Fruit fly (Drosophila melanogaster) whole organism, embryonic: ENCODE data around the gene dah.

Source experiments
- BEAF-32 ChIP-seq: fragments of 200-800 bp; sonication (Bioruptor generic); optimal IDR thresholded peaks from 3 replicates; lab custom pipeline; 2017; ENCODE audit warnings: missing biosample characterization, missing genetic modification characterization, mild to moderate bottlenecking, moderate library complexity, missing genetic modification reagents
- CG10267 ChIP-seq: fragments of 200-800 bp; sonication (Bioruptor generic); optimal IDR thresholded peaks from 2 replicates; lab custom pipeline; 2018; ENCODE audit warnings: missing biosample characterization, mild to moderate bottlenecking, missing genetic modification characterization, moderate library complexity
- CG11085 ChIP-seq: fragments of 200-800 bp; sonication (Bioruptor generic); IDR thresholded peaks from 2 replicates; pipeline ENCODE4 v1.3.6; 2022; ENCODE audit warnings: missing biosample characterization, missing genetic modification characterization
- CG11456 ChIP-seq: fragments of 200-800 bp; sonication (Bioruptor generic); IDR thresholded peaks from 3 replicates; pipeline ENCODE4 v1.3.6; 2022; ENCODE audit warnings: missing biosample characterization, missing genetic modification characterization
- CG12659 ChIP-seq: fragments of 200-800 bp; sonication (Bioruptor generic); optimal IDR thresholded peaks from 3 replicates; lab custom pipeline; 2017; ENCODE audit warnings: mild to moderate bottlenecking, missing biosample characterization, missing genetic modification reagents, missing genetic modification characterization
- CG13287 ChIP-seq: fragments of 200-800 bp; sonication (Bioruptor generic); IDR thresholded peaks from 2 replicates; pipeline ENCODE4 v1.3.6; 2022; ENCODE audit warnings: missing biosample characterization, missing genetic modification characterization; ENCODE audit not compliant: partially characterized antibody
- CG13894 ChIP-seq: fragments of 200-800 bp; sonication (Bioruptor generic); optimal IDR thresholded peaks from 3 replicates; lab custom pipeline; 2018; ENCODE audit warnings: missing biosample characterization, mild to moderate bottlenecking, missing genetic modification characterization, moderate library complexity
- CG15073 ChIP-seq: fragments of 200-800 bp; sonication (Bioruptor generic); optimal IDR thresholded peaks from 2 replicates; lab custom pipeline; 2016; ENCODE audit warnings: missing biosample characterization, missing genetic modification characterization
- CG15479 ChIP-seq: fragments of 200-800 bp; sonication (Bioruptor generic); optimal IDR thresholded peaks from 3 replicates; lab custom pipeline; 2019; ENCODE audit warnings: missing biosample characterization, mild to moderate bottlenecking, missing genetic modification characterization, moderate library complexity
- CG15601 ChIP-seq: fragments of 200-800 bp; sonication (Bioruptor generic); optimal IDR thresholded peaks from 3 replicates; lab custom pipeline; 2019; ENCODE audit warnings: missing biosample characterization, mild to moderate bottlenecking, missing genetic modification characterization, moderate library complexity
- CG17912 ChIP-seq: fragments of 200-800 bp; sonication (Bioruptor generic); optimal IDR thresholded peaks from 2 replicates; lab custom pipeline; 2018; ENCODE audit warnings: missing biosample characterization, mild to moderate bottlenecking, missing genetic modification characterization
- CG2116 ChIP-seq: fragments of 200-800 bp; sonication (Bioruptor generic); optimal IDR thresholded peaks from 3 replicates; lab custom pipeline; 2018; ENCODE audit warnings: missing biosample characterization, mild to moderate bottlenecking, missing genetic modification characterization
- CG30431 ChIP-seq: fragments of 200-800 bp; sonication (Bioruptor generic); optimal IDR thresholded peaks from 2 replicates; lab custom pipeline; 2017; ENCODE audit warnings: missing biosample characterization, missing genetic modification characterization
- CG32767 ChIP-seq: fragments of 200-800 bp; sonication (Bioruptor generic); IDR thresholded peaks from 2 replicates; pipeline ENCODE4 v1.3.6; 2022; ENCODE audit warnings: missing biosample characterization, missing genetic modification characterization
- CG34224 ChIP-seq: fragments of 200-800 bp; sonication (Bioruptor generic); IDR thresholded peaks from 3 replicates; pipeline ENCODE4 v1.3.6; 2022; ENCODE audit warnings: missing biosample characterization, missing genetic modification characterization; ENCODE audit not compliant: partially characterized antibody
- CG4282 ChIP-seq: fragments of 200-800 bp; sonication (Bioruptor generic); optimal IDR thresholded peaks from 2 replicates; lab custom pipeline; 2016; ENCODE audit warnings: missing biosample characterization, missing genetic modification characterization
- CG4360 ChIP-seq: fragments of 200-800 bp; sonication (Bioruptor generic); IDR thresholded peaks from 2 replicates; pipeline ENCODE4 v1.3.6; 2022; ENCODE audit warnings: missing biosample characterization, missing genetic modification characterization
- CkIIα-i1 ChIP-seq: fragments of 200-800 bp; sonication (Bioruptor generic); IDR thresholded peaks from 2 replicates; pipeline ENCODE4 v1.3.6; 2022; ENCODE audit warnings: missing biosample characterization, missing genetic modification characterization
- D19A ChIP-seq: fragments of 200-800 bp; optimal IDR thresholded peaks from 3 replicates; lab custom pipeline; 2019; ENCODE audit warnings: missing biosample characterization, mild to moderate bottlenecking, missing genetic modification characterization, moderate library complexity
- H2.0 ChIP-seq: fragments of 200-800 bp; sonication (Bioruptor generic); IDR thresholded peaks from 2 replicates; pipeline ENCODE4 v1.3.6; 2022; ENCODE audit warnings: missing biosample characterization, missing genetic modification characterization
- Hmr ChIP-seq: fragments of 200-800 bp; sonication (Bioruptor generic); optimal IDR thresholded peaks from 3 replicates; lab custom pipeline; 2017; ENCODE audit warnings: mild to moderate bottlenecking, missing biosample characterization, missing genetic modification reagents, missing genetic modification characterization
- NC2α ChIP-seq: fragments of 200-800 bp; sonication (Bioruptor generic); optimal IDR thresholded peaks from 2 replicates; lab custom pipeline; 2016; ENCODE audit warnings: missing biosample characterization, missing genetic modification characterization
- Pdp1 ChIP-seq, 2 experiments: fragments of 200-800 bp; sonication (Bioruptor generic); optimal IDR thresholded peaks; 3 replicates each; lab custom pipeline; 2016; ENCODE audit warnings: missing biosample characterization in 2 of 2, missing genetic modification characterization in 2 of 2, mild to moderate bottlenecking in 1 of 2, moderate library complexity in 1 of 2
- Rfx ChIP-seq: fragments of 200-800 bp; sonication (Bioruptor generic); IDR thresholded peaks from 2 replicates; pipeline ENCODE4 v1.3.6; 2022; ENCODE audit warnings: missing biosample characterization, missing genetic modification characterization
- Sox102F ChIP-seq: fragments of 200-800 bp; sonication (Bioruptor generic); optimal IDR thresholded peaks from 2 replicates; lab custom pipeline; 2018; ENCODE audit warnings: missing biosample characterization, mild to moderate bottlenecking, missing genetic modification characterization, moderate library complexity
- Spps ChIP-seq: fragments of 200-800 bp; sonication (Bioruptor generic); optimal IDR thresholded peaks from 2 replicates; lab custom pipeline; 2018; ENCODE audit warnings: missing biosample characterization, mild to moderate bottlenecking, missing genetic modification characterization
- Stat92E ChIP-seq, 3 experiments: fragments of >200 bp in 2 of 3; fragments of 200-800 bp in 1 of 3; sonication (Bioruptor generic) in 1 of 3; optimal IDR thresholded peaks; 2 replicates each; lab custom pipeline; 2017 to 2019; ENCODE audit warnings: missing biosample characterization in 3 of 3, missing genetic modification characterization in 3 of 3, mild to moderate bottlenecking in 1 of 3, moderate library complexity in 1 of 3
- amos ChIP-seq: fragments of 200-800 bp; sonication (Bioruptor generic); IDR thresholded peaks from 2 replicates; pipeline ENCODE4 v1.3.6; 2022; ENCODE audit warnings: missing biosample characterization, missing genetic modification characterization; ENCODE audit not compliant: partially characterized antibody
- ap ChIP-seq: fragments of 200-800 bp; sonication (Bioruptor generic); IDR thresholded peaks from 2 replicates; pipeline ENCODE4 v1.3.6; 2022; ENCODE audit warnings: missing biosample characterization, missing genetic modification characterization
- bsh ChIP-seq, 2 experiments: fragments of 200-800 bp; sonication (Bioruptor generic); optimal IDR thresholded peaks; 2 replicates each; lab custom pipeline; 2017 to 2018; ENCODE audit warnings: mild to moderate bottlenecking in 2 of 2, missing biosample characterization in 2 of 2, missing genetic modification characterization in 2 of 2, moderate library complexity in 1 of 2
- chn ChIP-seq: fragments of 200-800 bp; sonication (Bioruptor generic); optimal IDR thresholded peaks from 2 replicates; lab custom pipeline; 2016; ENCODE audit warnings: missing biosample characterization, missing genetic modification characterization
- cwo ChIP-seq: fragments of 200-800 bp; sonication (Bioruptor generic); optimal IDR thresholded peaks from 3 replicates; lab custom pipeline; 2017; ENCODE audit warnings: missing biosample characterization, missing genetic modification characterization, mild to moderate bottlenecking, moderate library complexity, missing genetic modification reagents
- danr ChIP-seq: fragments of 200-800 bp; sonication (Bioruptor generic); IDR thresholded peaks from 2 replicates; pipeline ENCODE4 v1.3.6; 2022; ENCODE audit warnings: missing biosample characterization, missing genetic modification characterization
- dysf ChIP-seq: fragments of 200-800 bp; sonication (Bioruptor generic); IDR thresholded peaks from 3 replicates; pipeline ENCODE4 v1.3.6; 2022; ENCODE audit warnings: missing biosample characterization, missing genetic modification characterization
- esg ChIP-seq: fragments of 200-800 bp; sonication (Bioruptor generic); conservative IDR thresholded peaks from 2 replicates; pipeline ENCODE4 v1.3.6; 2022; ENCODE audit warnings: missing biosample characterization, missing genetic modification characterization
- fd102C ChIP-seq: fragments of 200-800 bp; sonication (Bioruptor generic); optimal IDR thresholded peaks from 2 replicates; lab custom pipeline; 2018; ENCODE audit warnings: missing biosample characterization, mild to moderate bottlenecking, missing genetic modification characterization, moderate library complexity
- grau ChIP-seq: fragments of 200-800 bp; optimal IDR thresholded peaks from 3 replicates; lab custom pipeline; 2019; ENCODE audit warnings: missing biosample characterization, mild to moderate bottlenecking, missing genetic modification characterization, moderate library complexity
- lab ChIP-seq: fragments of 200-800 bp; sonication (Bioruptor generic); optimal IDR thresholded peaks from 3 replicates; lab custom pipeline; 2017; ENCODE audit warnings: missing biosample characterization, missing genetic modification characterization, mild to moderate bottlenecking, moderate library complexity, missing genetic modification reagents
- nerfin-1 ChIP-seq: fragments of 200-800 bp; sonication (Bioruptor generic); optimal IDR thresholded peaks from 3 replicates; lab custom pipeline; 2019; ENCODE audit warnings: missing biosample characterization, mild to moderate bottlenecking, missing genetic modification characterization, moderate library complexity
- nom ChIP-seq: fragments of 200-800 bp; sonication (Bioruptor generic); optimal IDR thresholded peaks from 2 replicates; lab custom pipeline; 2017; ENCODE audit warnings: missing biosample characterization, missing genetic modification characterization, mild to moderate bottlenecking, moderate library complexity, missing genetic modification reagents
- onecut ChIP-seq: fragments of 200-800 bp; sonication (Bioruptor generic); IDR thresholded peaks from 2 replicates; pipeline ENCODE4 v1.3.6; 2022; ENCODE audit warnings: missing biosample characterization, missing genetic modification characterization
- pfk ChIP-seq: fragments of 200-800 bp; sonication (Bioruptor generic); optimal IDR thresholded peaks from 2 replicates; lab custom pipeline; 2018; ENCODE audit warnings: missing biosample characterization, mild to moderate bottlenecking, missing genetic modification characterization, moderate library complexity
- psq ChIP-seq: fragments of 200-800 bp; sonication (Bioruptor generic); optimal IDR thresholded peaks from 2 replicates; lab custom pipeline; 2017; ENCODE audit warnings: missing biosample characterization, missing genetic modification characterization
- run ChIP-seq: fragments of 200-800 bp; sonication (Bioruptor generic); optimal IDR thresholded peaks from 3 replicates; lab custom pipeline; 2018; ENCODE audit warnings: missing biosample characterization, mild to moderate bottlenecking, missing genetic modification characterization
- sd ChIP-seq: fragments of 200-800 bp; sonication (Bioruptor generic); optimal IDR thresholded peaks from 3 replicates; lab custom pipeline; 2018; ENCODE audit warnings: missing biosample characterization, mild to moderate bottlenecking, missing genetic modification characterization, moderate library complexity
- sr ChIP-seq: fragments of 200-800 bp; sonication (Bioruptor generic); IDR thresholded peaks from 3 replicates; pipeline ENCODE4 v1.3.6; 2022; ENCODE audit warnings: missing biosample characterization, missing genetic modification characterization
- ssp ChIP-seq: fragments of 200-800 bp; sonication (Bioruptor generic); IDR thresholded peaks from 2 replicates; pipeline ENCODE4 v1.3.6; 2022; ENCODE audit warnings: missing biosample characterization, missing genetic modification characterization
- trem ChIP-seq: fragments of 200-800 bp; optimal IDR thresholded peaks from 3 replicates; lab custom pipeline; 2019; ENCODE audit warnings: missing biosample characterization, mild to moderate bottlenecking, missing genetic modification characterization, moderate library complexity
- twi ChIP-seq: fragments of 200-800 bp; optimal IDR thresholded peaks from 2 replicates; lab custom pipeline; 2019; ENCODE audit warnings: missing biosample characterization, mild to moderate bottlenecking, missing genetic modification characterization, moderate library complexity

dah gene

DNA sequence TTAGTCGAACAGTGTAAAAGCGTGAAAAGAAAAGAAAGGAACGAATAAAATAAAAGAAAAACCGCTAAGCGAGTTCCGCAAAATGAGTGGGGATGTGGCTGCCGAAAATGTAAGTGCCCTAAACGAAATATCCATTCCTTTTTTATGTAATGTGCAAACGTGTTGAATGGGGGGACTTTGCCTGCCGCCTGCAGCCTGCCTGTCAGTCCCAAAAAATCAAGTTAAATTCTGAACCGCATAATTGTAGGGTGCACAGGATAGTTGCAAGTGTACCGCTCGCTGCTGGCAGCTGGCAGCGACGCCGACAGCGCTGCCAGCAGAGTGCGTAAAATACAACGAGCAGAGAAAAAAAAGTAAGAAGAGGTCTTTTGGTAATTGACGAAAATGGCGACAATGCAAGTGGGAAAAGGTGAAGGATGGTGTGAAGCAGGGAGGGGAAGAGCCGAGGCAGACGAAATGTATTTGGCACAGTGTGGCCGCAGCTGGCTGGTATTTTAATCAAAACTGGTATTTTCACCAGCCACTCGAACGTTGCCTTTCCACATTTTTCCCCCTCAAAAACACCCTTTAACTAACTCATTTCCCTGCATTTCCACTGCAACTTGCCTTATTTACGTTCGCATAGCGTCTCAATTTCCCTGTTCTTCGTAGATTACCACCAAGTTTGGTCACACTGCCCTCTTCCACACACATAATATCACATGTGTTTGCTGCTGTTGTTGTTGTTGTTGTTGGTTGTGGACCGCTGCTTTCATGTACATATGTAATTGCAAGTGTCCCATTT lies 8.3 kb upstream of the dah start (continued):
- no peak for TF ChIP-seq danr (GFP tag; lab: Robert Waterston, UW)
- TF ChIP-seq CG12659 (GFP tag; lab: Kevin White, UChicago): peak; percentile 56
- TF ChIP-seq CG13894: no peak
- TF ChIP-seq NC2α (GFP tag; lab: Kevin White, UChicago): no peak
- no peak for TF ChIP-seq CG30431 (GFP tag; lab: Kevin White, UChicago)
- peak; percentile 25 for TF ChIP-seq sd
- TF ChIP-seq esg (GFP tag; lab: Robert Waterston, UW): no peak
- 0 out of 2 replicates have a peak, but pooled peaks have one; percentile 23 for TF ChIP-seq ssp (GFP tag; lab: Robert Waterston, UW)
- no peak for TF ChIP-seq Sox102F (GFP tag; lab: Kevin White, UChicago)
- TF ChIP-seq dysf (GFP tag; lab: Robert Waterston, UW): no peak
- TF ChIP-seq H2.0 (GFP tag; lab: Robert Waterston, UW): no peak
- peak; percentile 50 for TF ChIP-seq psq (GFP tag; lab: Kevin White, UChicago)
- TF ChIP-seq CG15479 (GFP tag; lab: Kevin White, UChicago): peak; percentile 25
- 0 out of 2 replicates have a peak, but pooled peaks have one; percentile 9 for TF ChIP-seq CG13287 (GFP tag; lab: Robert Waterston, UW)
- no peak for TF ChIP-seq CkIIα-i1
- peak; percentile 8 for TF ChIP-seq Hmr (GFP tag; lab: Kevin White, UChicago)
- TF ChIP-seq CG15601 (tag; lab: Kevin White, UChicago): peak; percentile 8
- TF ChIP-seq CG10267 (tag; lab: Kevin White, UChicago): no peak
- 0 out of 3 replicates have a peak, but pooled peaks have one; percentile 13 for TF ChIP-seq CG34224 (GFP tag; lab: Robert Waterston, UW)
- TF ChIP-seq bsh (GFP tag; optimal IDR thresholded peaks at IDR 0.05; lab: Kevin White, UChicago): no peak
- TF ChIP-seq fd102C (GFP tag; lab: Kevin White, UChicago): no peak
- 0 out of 2 replicates have a peak, but pooled peaks have one; percentile 19 for TF ChIP-seq Rfx (GFP tag; lab: Robert Waterston, UW)
- TF ChIP-seq chn (GFP tag; lab: Kevin White, UChicago): no peak
- no peak for TF ChIP-seq run (tag; lab: Kevin White, UChicago)
- peak; percentile 29; the same call in 1 of the 2 replicates for TF ChIP-seq amos (GFP tag; lab: Robert Waterston, UW)
- TF ChIP-seq CG11085 (GFP tag; lab: Robert Waterston, UW): no peak
- peak in 1 of 3 experiments; percentile 10 for TF ChIP-seq Stat92E (GFP tag; optimal IDR thresholded peaks at IDR 0.05; lab: Kevin White, UChicago)
- peak; percentile 22; the same call in 1 of the 2 replicates for TF ChIP-seq CG32767 (GFP tag; lab: Robert Waterston, UW)
- TF ChIP-seq trem (tag; lab: Kevin White, UChicago): peak; percentile 25
- peak; percentile 48 for TF ChIP-seq twi (tag; lab: Kevin White, UChicago)
- no peak for TF ChIP-seq CG17912 (GFP tag; lab: Kevin White, UChicago)
- TF ChIP-seq grau: peak; percentile 6
- no peak for TF ChIP-seq CG15073
- TF ChIP-seq nerfin-1: peak; percentile 35
- TF ChIP-seq CG4282: no peak
- TF ChIP-seq D19A (tag; lab: Kevin White, UChicago): peak; percentile 2
- TF ChIP-seq, all 482 proteins: peak for 80

DNA sequence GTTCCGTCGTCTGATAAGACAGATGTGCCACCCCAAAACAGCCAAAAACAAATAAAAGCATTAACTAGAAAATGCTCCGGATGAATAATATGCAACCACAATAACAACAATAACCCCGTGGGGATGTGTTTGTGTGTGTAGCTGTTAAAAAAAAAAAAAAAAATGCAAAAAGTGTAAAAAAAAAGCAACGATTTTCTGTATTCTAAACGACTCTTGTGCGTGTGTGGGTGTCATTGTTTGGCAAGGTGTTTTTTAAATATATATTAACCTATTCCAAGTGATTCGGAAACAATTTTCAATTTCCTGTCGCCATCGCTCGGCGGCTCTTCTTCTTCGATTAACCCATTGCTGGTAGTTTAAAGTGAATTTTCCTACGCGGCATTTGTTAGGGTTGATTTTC lies 7.6 kb upstream of the dah start:
- TF ChIP-seq nom (GFP tag; lab: Kevin White, UChicago) (peak; percentile 83), Spps (tag; lab: Kevin White, UChicago) (no peak), onecut (GFP tag; lab: Robert Waterston, UW) (no peak), CG11456 (GFP tag; lab: Robert Waterston, UW) (no peak), sr (GFP tag; lab: Robert Waterston, UW) (no peak), ap (GFP tag; lab: Robert Waterston, UW) (no peak), lab (GFP tag; lab: Kevin White, UChicago) (no peak), CG4360 (GFP tag; lab: Robert Waterston, UW) (no peak), pfk (GFP tag; lab: Kevin White, UChicago) (no peak), cwo (GFP tag; lab: Kevin White, UChicago) (no peak), BEAF-32 (GFP tag; lab: Kevin White, UChicago) (no peak), CG2116 (GFP tag; lab: Kevin White, UChicago) (peak; percentile 37), Pdp1 (GFP tag; optimal IDR thresholded peaks at IDR 0.05; lab: Kevin White, UChicago) (peak in 1 of 2 experiments; percentile 4)
